Worm (Caenorhabditis elegans): Measurements from ENCODE around the gene F25B3.5.

Gene F25B3.5

ce11 chrV:9536505-9536904 lies 33.6 kb downstream of the F25B3.5 start, which contains the start of gene C50F4.4 (continued):
- TF ChIP-seq madf-10 (tag; optimal IDR thresholded peaks at IDR 0.05) (no peak), madf-6 (GFP tag; IDR thresholded peaks at IDR 0.05) (peak; percentile 85), fkh-3 (tag; optimal IDR thresholded peaks at IDR 0.05) (no peak), bed-1 (GFP tag; IDR thresholded peaks at IDR 0.05) (no peak), nhr-179 (tag; optimal IDR thresholded peaks at IDR 0.05) (no peak), B0261.1 (tag; optimal IDR thresholded peaks at IDR 0.05) (no peak), F33H1.4 (GFP tag; IDR thresholded peaks at IDR 0.05) (no peak), nfya-2 (GFP tag; IDR thresholded peaks at IDR 0.05) (no peak), cebp-2 (GFP tag; IDR thresholded peaks at IDR 0.05) (no peak), F10E7.11 (tag; optimal IDR thresholded peaks at IDR 0.05) (no peak), egrh-3 (GFP tag; IDR thresholded peaks at IDR 0.05) (no peak), hlh-12 (tag; optimal IDR thresholded peaks at IDR 0.05) (no peak), efl-1 (GFP tag; optimal IDR thresholded peaks at IDR 0.05) (peak; percentile 50), ceh-79 (tag; optimal IDR thresholded peaks at IDR 0.05) (no peak), ceh-27 (GFP tag; optimal IDR thresholded peaks at IDR 0.05) (peak; percentile 43), F37B4.10 (GFP tag; IDR thresholded peaks at IDR 0.05) (no peak), nhr-80 (tag; optimal IDR thresholded peaks at IDR 0.05) (no peak), aptf-2 (GFP tag; conservative IDR thresholded peaks at IDR 0.05) (no peak), ccch-3 (GFP tag; optimal IDR thresholded peaks at IDR 0.05) (no peak), lsl-1 (GFP tag; optimal IDR thresholded peaks at IDR 0.05) (peak; percentile 80), B0035.1 (tag; optimal IDR thresholded peaks at IDR 0.05) (no peak), ceh-58 (GFP tag; IDR thresholded peaks at IDR 0.05) (no peak), lin-26 (GFP tag; IDR thresholded peaks at IDR 0.05) (no peak), somi-1 (GFP tag; optimal IDR thresholded peaks at IDR 0.05) (no peak), unc-130 (GFP tag; optimal IDR thresholded peaks at IDR 0.05) (peak; percentile 66), zim-3 (tag; optimal IDR thresholded peaks at IDR 0.05) (no peak), lag-1 (GFP tag; IDR thresholded peaks at IDR 0.05) (no peak), lin-54 (GFP tag; optimal IDR thresholded peaks at IDR 0.05) (no peak), athp-1 (tag; optimal IDR thresholded peaks at IDR 0.05) (no peak), sdz-38 (tag; optimal IDR thresholded peaks at IDR 0.05) (no peak), lin-35 (GFP tag; optimal IDR thresholded peaks at IDR 0.05) (no peak), unc-62 (GFP tag; optimal IDR thresholded peaks at IDR 0.05) (no peak), Y53F4B.3 (GFP tag; IDR thresholded peaks at IDR 0.05) (no peak), T26A5.8 (tag; optimal IDR thresholded peaks at IDR 0.05) (no peak), lir-1 (GFP tag; conservative IDR thresholded peaks at IDR 0.05) (no peak), Y53G8AR.9 (GFP tag; conservative IDR thresholded peaks at IDR 0.05) (no peak), ceh-100 (GFP tag; IDR thresholded peaks at IDR 0.05) (no peak), die-1 (tag; optimal IDR thresholded peaks at IDR 0.05) (no peak), nhr-90 (tag; optimal IDR thresholded peaks at IDR 0.05) (no peak), T07F8.4 (tag; optimal IDR thresholded peaks at IDR 0.05) (no peak), ztf-6 (GFP tag; IDR thresholded peaks at IDR 0.05) (no peak), zfh-2 (GFP tag; conservative IDR thresholded peaks at IDR 0.05) (no peak), F23B12.7 (tag; optimal IDR thresholded peaks at IDR 0.05; ENCODE audit: insufficient read depth) (no peak), F57A8.1 (GFP tag; optimal IDR thresholded peaks at IDR 0.05) (no peak), nhr-27 (tag; optimal IDR thresholded peaks at IDR 0.05) (no peak), cebp-1 (GFP tag; IDR thresholded peaks at IDR 0.05) (peak; percentile 34; the same call in 1 of the 2 replicates), cebp-1 (tag; optimal IDR thresholded peaks at IDR 0.05) (no peak), ztf-18 (tag; optimal IDR thresholded peaks at IDR 0.05) (peak; percentile 33), ets-4 (GFP tag; optimal IDR thresholded peaks at IDR 0.05) (no peak), let-607 (tag; optimal IDR thresholded peaks at IDR 0.05) (peak in 1 of 2 experiments; percentile 16)
